Fruit fly (Drosophila melanogaster): ENCODE measurements around the gene futsch.

Gene futsch

dm6 chrX:1461544-1461943 is 52.7 kb downstream of the futsch start, which contains the start of gene CG14787 (continued):
- TF ChIP-seq Drgx (GFP tag; IDR thresholded peaks at IDR 0.05), result 0 out of 2 replicates have a peak, but pooled peaks have one; percentile 37

dm6 chrX:1464033-1464432 is 55.2 kb downstream of the futsch start, which contains the start of gene Ns3:
Ns3 (minus strand) TSS chrX:1464220.
- TF ChIP-seq Fer2 (tag; optimal IDR thresholded peaks at IDR 0.05) (no peak), CG18599 (GFP tag; optimal IDR thresholded peaks at IDR 0.05) (no peak), CG42726 (GFP tag; IDR thresholded peaks at IDR 0.05; ENCODE audit: partially characterized antibody) (peak; percentile 71; the same call in 1 of the 2 replicates), CG6254 (GFP tag; optimal IDR thresholded peaks at IDR 0.05) (no peak), CG9817 (tag; optimal IDR thresholded peaks at IDR 0.05) (no peak), CG11085 (GFP tag; IDR thresholded peaks at IDR 0.05) (no peak), unc-4 (GFP tag; IDR thresholded peaks at IDR 0.05; ENCODE audit: partially characterized antibody) (peak; percentile 86), corto (GFP tag; optimal IDR thresholded peaks at IDR 0.05) (no peak), Myb (GFP tag; optimal IDR thresholded peaks at IDR 0.05) (peak; percentile 62), HmgZ (tag; optimal IDR thresholded peaks at IDR 0.05) (peak; percentile 51), Dref (GFP tag; IDR thresholded peaks at IDR 0.05) (peak; percentile 96), CG12071 (GFP tag; optimal IDR thresholded peaks at IDR 0.05) (no peak), E2f2 (GFP tag; IDR thresholded peaks at IDR 0.05) (peak; percentile 95), inv (GFP tag; IDR thresholded peaks at IDR 0.05; ENCODE audit: partially characterized antibody) (peak; percentile 73), CG15073 (GFP tag; optimal IDR thresholded peaks at IDR 0.05) (no peak), Ets65A (GFP tag) (no peak), sc (optimal IDR thresholded peaks at IDR 0.05) (no peak), sc (GFP tag; optimal IDR thresholded peaks at IDR 0.05) (no peak), CG3163 (GFP tag; optimal IDR thresholded peaks at IDR 0.05) (no peak), sqz (GFP tag; optimal IDR thresholded peaks at IDR 0.05) (no peak), dmrt11E (tag; optimal IDR thresholded peaks at IDR 0.05) (no peak), Med (GFP tag) (peak; percentile 52), bbx (GFP tag; IDR thresholded peaks at IDR 0.05; ENCODE audit: partially characterized antibody) (peak; percentile 89), Atf-2 (GFP tag; optimal IDR thresholded peaks at IDR 0.05) (no peak), Dp (GFP tag; optimal IDR thresholded peaks at IDR 0.05) (peak; percentile 94), CG8089 (GFP tag; optimal IDR thresholded peaks at IDR 0.05) (no peak), sr (GFP tag; IDR thresholded peaks at IDR 0.05) (no peak), Bgb (GFP tag; IDR thresholded peaks at IDR 0.05; ENCODE audit: partially characterized antibody) (peak; percentile 92), CG16813 (GFP tag; IDR thresholded peaks at IDR 0.05; ENCODE audit: partially characterized antibody) (peak; percentile 82), knrl (GFP tag; IDR thresholded peaks at IDR 0.05; ENCODE audit: partially characterized antibody) (peak; percentile 71; the same call in 2 of the 3 replicates), CG12744 (GFP tag; optimal IDR thresholded peaks at IDR 0.05) (no peak), CG14965 (GFP tag; optimal IDR thresholded peaks at IDR 0.05; ENCODE audit: borderline replicate concordance) (no peak), CG9876 (GFP tag; optimal IDR thresholded peaks at IDR 0.05) (no peak), CG7987 (GFP tag; optimal IDR thresholded peaks at IDR 0.05) (no peak), CG12769 (tag; optimal IDR thresholded peaks at IDR 0.05) (no peak), nerfin-2 (GFP tag; IDR thresholded peaks at IDR 0.05; ENCODE audit: partially characterized antibody) (peak; percentile 82), klu (GFP tag; IDR thresholded peaks at IDR 0.05) (no peak), usp (GFP tag; optimal IDR thresholded peaks at IDR 0.05) (no peak), CG6272 (GFP tag; IDR thresholded peaks at IDR 0.05) (no peak), CG3995 (GFP tag; optimal IDR thresholded peaks at IDR 0.05) (peak; percentile 53), mam (GFP tag; optimal IDR thresholded peaks at IDR 0.05) (no peak), CG1233 (GFP tag; optimal IDR thresholded peaks at IDR 0.05) (no peak), zen2 (GFP tag; IDR thresholded peaks at IDR 0.05; ENCODE audit: partially characterized antibody) (peak; percentile 89), sug (tag; optimal IDR thresholded peaks at IDR 0.05) (peak; percentile 1), mld (GFP tag; IDR thresholded peaks at IDR 0.05; ENCODE audit: partially characterized antibody) (peak; percentile 77; the same call in 2 of the 3 replicates), CG3281 (GFP tag; optimal IDR thresholded peaks at IDR 0.05) (no peak), pzg (GFP tag; optimal IDR thresholded peaks at IDR 0.05) (peak; percentile 87)

All from whole organism, embryonic.